Worm (Caenorhabditis elegans) whole organism, L1 larva: ENCODE measurements around the gene sec-5.

Experiments
- C04F5.9 ChIP-seq: sonication (generic microtip); optimal IDR thresholded peaks from 2 replicates; lab custom pipeline; 2016; ENCODE audit warnings: missing genetic modification characterization, missing compliant biosample characterization
- C34B4.2 ChIP-seq: sonication (generic microtip); optimal IDR thresholded peaks from 2 replicates; lab custom pipeline; 2017; ENCODE audit warnings: mild to moderate bottlenecking, missing genetic modification characterization, missing compliant biosample characterization
- F16B12.6 ChIP-seq: fragments of 150-350 bp; optimal IDR thresholded peaks from 2 replicates; lab custom pipeline; 2014; ENCODE audit warnings: missing biosample characterization, missing genetic modification characterization
- ceh-63 ChIP-seq: fragments of 200-800 bp; sonication (Bioruptor generic); optimal IDR thresholded peaks from 2 replicates; lab custom pipeline; 2018; ENCODE audit warnings: mild to moderate bottlenecking, missing genetic modification characterization, missing compliant biosample characterization
- ceh-8 ChIP-seq: fragments of 200-800 bp; sonication (Bioruptor generic); optimal IDR thresholded peaks from 2 replicates; lab custom pipeline; 2018; ENCODE audit warnings: mild to moderate bottlenecking, missing genetic modification characterization, moderate library complexity, missing compliant biosample characterization
- ceh-82 ChIP-seq, 3 experiments: fragments of 150-350 bp in 1 of 3; sonication (generic microtip) in 2 of 3; optimal IDR thresholded peaks; 2 replicates each; lab custom pipeline; 2014 to 2017; ENCODE audit warnings: missing biosample characterization in 3 of 3, missing genetic modification characterization in 3 of 3
- ceh-88 ChIP-seq: fragments of 200-800 bp; sonication (Bioruptor generic); IDR thresholded peaks from 2 replicates; pipeline ENCODE4 v1.3.6; 2022; ENCODE audit warnings: missing genetic modification characterization, missing compliant biosample characterization
- dpl-1 ChIP-seq, 3 experiments: fragments of 150-350 bp in 2 of 3; sonication (generic microtip) in 1 of 3; optimal IDR thresholded peaks; 2 replicates each; lab custom pipeline; 2014 to 2017; ENCODE audit warnings: missing biosample characterization in 3 of 3, missing genetic modification characterization in 3 of 3, missing genetic modification reagents in 3 of 3
- dsc-1 ChIP-seq: sonication (generic microtip); optimal IDR thresholded peaks from 2 replicates; lab custom pipeline; 2016; ENCODE audit warnings: mild to moderate bottlenecking, missing genetic modification characterization, missing compliant biosample characterization
- elt-2 ChIP-seq: sonication (generic microtip); optimal IDR thresholded peaks from 2 replicates; lab custom pipeline; 2016; ENCODE audit warnings: missing genetic modification characterization, mild to moderate bottlenecking, inconsistent platforms, missing compliant biosample characterization, missing genetic modification reagents
- elt-3 ChIP-seq, 6 experiments: fragments of 150-350 bp in 1 of 6; sonication (generic microtip); optimal IDR thresholded peaks; 2 replicates each; lab custom pipeline; 2017 to 2018; ENCODE audit warnings: missing biosample characterization in 6 of 6, missing genetic modification characterization in 6 of 6, inconsistent platforms in 1 of 6
- ets-5 ChIP-seq: fragments of 200-800 bp; sonication (Bioruptor generic); IDR thresholded peaks from 2 replicates; pipeline ENCODE4 v1.3.6; 2022; ENCODE audit warnings: missing genetic modification characterization, missing compliant biosample characterization
- fkh-4 ChIP-seq: sonication (generic microtip); optimal IDR thresholded peaks from 2 replicates; lab custom pipeline; 2016; ENCODE audit warnings: missing compliant biosample characterization, missing genetic modification characterization, borderline replicate concordance
- fkh-8 ChIP-seq: sonication (generic microtip); optimal IDR thresholded peaks from 2 replicates; lab custom pipeline; 2016; ENCODE audit warnings: mild to moderate bottlenecking, missing genetic modification characterization, missing compliant biosample characterization
- grh-1 ChIP-seq: fragments of 200-800 bp; sonication (Bioruptor generic); IDR thresholded peaks from 2 replicates; pipeline ENCODE4 v1.3.6; 2022; ENCODE audit warnings: missing genetic modification reagents, missing genetic modification characterization, missing compliant biosample characterization
- hlh-17 ChIP-seq: fragments of 200-800 bp; sonication (Bioruptor generic); optimal IDR thresholded peaks from 2 replicates; lab custom pipeline; 2018; ENCODE audit warnings: missing genetic modification characterization, mild to moderate bottlenecking, missing compliant biosample characterization, moderate library complexity, borderline replicate concordance
- jun-1 ChIP-seq: fragments of 150-350 bp; optimal IDR thresholded peaks from 2 replicates; lab custom pipeline; 2014; ENCODE audit warnings: missing biosample characterization, missing genetic modification reagents, missing genetic modification characterization
- lin-13 ChIP-seq: fragments of 150-350 bp; optimal IDR thresholded peaks from 2 replicates; lab custom pipeline; 2014; ENCODE audit warnings: missing biosample characterization, missing genetic modification reagents, missing genetic modification characterization
- lin-14 ChIP-seq: fragments of 200-800 bp; sonication (Bioruptor generic); optimal IDR thresholded peaks from 2 replicates; lab custom pipeline; 2018; ENCODE audit warnings: mild to moderate bottlenecking, missing genetic modification characterization, moderate library complexity, missing compliant biosample characterization
- lin-35 ChIP-seq, 2 experiments: fragments of 150-350 bp; optimal IDR thresholded peaks; 2 replicates each; lab custom pipeline; 2014; ENCODE audit warnings: missing biosample characterization in 2 of 2, missing genetic modification characterization in 2 of 2, missing genetic modification reagents in 2 of 2
- mef-2 ChIP-seq: fragments of 150-350 bp; optimal IDR thresholded peaks from 2 replicates; lab custom pipeline; 2014; ENCODE audit warnings: missing biosample characterization, missing genetic modification characterization
- mep-1 ChIP-seq: fragments of 150-350 bp; optimal IDR thresholded peaks from 2 replicates; lab custom pipeline; 2014; ENCODE audit warnings: missing biosample characterization, missing genetic modification characterization
- nhr-12 ChIP-seq: sonication (generic microtip); optimal IDR thresholded peaks from 2 replicates; lab custom pipeline; 2017; ENCODE audit warnings: missing biosample characterization, missing genetic modification characterization
- nhr-20 ChIP-seq: sonication (generic microtip); optimal IDR thresholded peaks from 2 replicates; lab custom pipeline; 2016; ENCODE audit warnings: mild to moderate bottlenecking, missing genetic modification characterization, missing compliant biosample characterization
- nhr-71 ChIP-seq: sonication (generic microtip); optimal IDR thresholded peaks from 2 replicates; lab custom pipeline; 2016; ENCODE audit warnings: mild to moderate bottlenecking, missing genetic modification characterization, moderate library complexity, missing compliant biosample characterization
- nhr-76 ChIP-seq: sonication (generic microtip); optimal IDR thresholded peaks from 2 replicates; lab custom pipeline; 2017; ENCODE audit warnings: missing biosample characterization, missing genetic modification characterization
- nhr-77 ChIP-seq: fragments of 150-350 bp; optimal IDR thresholded peaks from 2 replicates; lab custom pipeline; 2014; ENCODE audit warnings: missing biosample characterization, missing genetic modification characterization
- pag-3 ChIP-seq: sonication (generic microtip); optimal IDR thresholded peaks from 2 replicates; lab custom pipeline; 2017; ENCODE audit warnings: missing genetic modification characterization, mild to moderate bottlenecking, missing compliant biosample characterization, antibody characterized with exemption, borderline replicate concordance; ENCODE audit not compliant: insufficient read depth
- pax-3 ChIP-seq: fragments of 200-800 bp; sonication (Bioruptor generic); optimal IDR thresholded peaks from 2 replicates; lab custom pipeline; 2018; ENCODE audit warnings: mild to moderate bottlenecking, missing genetic modification characterization, moderate library complexity, missing compliant biosample characterization
- pqm-1 ChIP-seq: sonication (generic microtip); optimal IDR thresholded peaks from 3 replicates; lab custom pipeline; 2017; ENCODE audit warnings: missing biosample characterization, missing genetic modification characterization
- rnt-1 ChIP-seq: sonication (generic microtip); optimal IDR thresholded peaks from 2 replicates; lab custom pipeline; 2016; ENCODE audit warnings: mild to moderate bottlenecking, missing genetic modification characterization, moderate library complexity, missing compliant biosample characterization
- skn-1 ChIP-seq: fragments of 150-350 bp; optimal IDR thresholded peaks from 2 replicates; lab custom pipeline; 2014; ENCODE audit warnings: missing biosample characterization, missing genetic modification characterization
- sox-4 ChIP-seq: sonication (generic microtip); optimal IDR thresholded peaks from 2 replicates; lab custom pipeline; 2016; ENCODE audit warnings: missing genetic modification characterization, missing compliant biosample characterization
- sptf-1 ChIP-seq: fragments of 150-350 bp; optimal IDR thresholded peaks from 2 replicates; lab custom pipeline; 2014; ENCODE audit warnings: missing biosample characterization, missing genetic modification characterization
- tbx-2 ChIP-seq: sonication (generic microtip); optimal IDR thresholded peaks from 2 replicates; lab custom pipeline; 2016; ENCODE audit warnings: missing genetic modification characterization, missing compliant biosample characterization
- tlp-1 ChIP-seq: fragments of 150-350 bp; optimal IDR thresholded peaks from 2 replicates; lab custom pipeline; 2014; ENCODE audit warnings: missing biosample characterization, missing genetic modification characterization
- unc-62 ChIP-seq: fragments of 150-350 bp; optimal IDR thresholded peaks from 2 replicates; lab custom pipeline; 2014; ENCODE audit warnings: missing biosample characterization, missing genetic modification reagents, missing genetic modification characterization
- unc-86 ChIP-seq: sonication (generic microtip); optimal IDR thresholded peaks from 2 replicates; lab custom pipeline; 2016; ENCODE audit warnings: missing genetic modification characterization, missing compliant biosample characterization
- unc-98 ChIP-seq: fragments of 200-800 bp; sonication (Bioruptor generic); IDR thresholded peaks from 2 replicates; pipeline ENCODE4 v1.3.6; 2022; ENCODE audit warnings: missing genetic modification characterization, missing compliant biosample characterization
- vab-15 ChIP-seq: sonication (generic microtip); optimal IDR thresholded peaks from 2 replicates; lab custom pipeline; 2017; ENCODE audit warnings: missing genotype, mild to moderate bottlenecking, missing genetic modification characterization, missing compliant biosample characterization
- xbp-1 ChIP-seq: sonication (generic microtip); optimal IDR thresholded peaks from 2 replicates; lab custom pipeline; 2016; ENCODE audit warnings: missing genetic modification characterization, missing compliant biosample characterization
- zag-1 ChIP-seq: fragments of 150-350 bp; optimal IDR thresholded peaks from 2 replicates; lab custom pipeline; 2014; ENCODE audit warnings: missing biosample characterization, missing genetic modification characterization
- ztf-11 ChIP-seq, 2 experiments: sonication (generic microtip); optimal IDR thresholded peaks; 2 replicates each; lab custom pipeline; 2016 to 2017; ENCODE audit warnings: missing genetic modification characterization in 2 of 2, missing biosample characterization in 1 of 2, missing compliant biosample characterization in 1 of 2

The sec-5 gene

DNA sequence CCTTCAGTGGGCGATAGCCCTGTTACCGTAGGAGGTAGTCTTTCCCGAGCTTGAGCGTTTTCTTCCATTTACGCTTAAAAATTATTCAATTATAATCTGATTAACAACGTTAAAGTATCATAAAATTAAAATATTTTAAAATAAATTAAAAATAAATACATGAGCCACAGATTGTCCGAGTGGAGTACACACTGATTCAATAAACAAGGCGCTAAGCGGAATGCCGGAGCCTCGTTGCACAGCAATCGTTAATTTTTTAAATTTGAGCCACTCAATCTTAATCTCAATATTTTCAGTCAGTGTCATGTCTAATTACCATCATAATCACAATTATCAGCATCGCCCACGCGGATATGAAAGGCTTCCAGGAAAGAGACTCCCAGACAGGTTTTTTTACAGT, at the start of gene sec-5, which contains the start of gene pir-1 (continued):
- TF ChIP-seq zag-1 (tag; lab: Kevin White, UChicago) (no peak), nhr-12 (tag; lab: Kevin White, UChicago) (no peak), dpl-1 (GFP tag; optimal IDR thresholded peaks at IDR 0.05; lab: Kevin White, UChicago) (peak in 1 of 3 experiments; percentile 53), hlh-17 (GFP tag; lab: Kevin White, UChicago) (no peak), nhr-77 (tag; lab: Kevin White, UChicago) (no peak), tbx-2 (peak; percentile 37), C34B4.2 (no peak), dsc-1 (tag; lab: Kevin White, UChicago) (no peak), F16B12.6 (tag; lab: Kevin White, UChicago) (peak; percentile 26), ceh-63 (GFP tag; lab: Kevin White, UChicago) (no peak), nhr-71 (tag; lab: Kevin White, UChicago) (peak; percentile 63), lin-14 (peak; percentile 59), ceh-82 (tag; optimal IDR thresholded peaks at IDR 0.05; lab: Kevin White, UChicago) (peak; percentile 17 to 38 (median 31)), skn-1 (peak; percentile 57), xbp-1 (tag; lab: Kevin White, UChicago) (peak; percentile 48), pag-3 (tag; lab: Kevin White, UChicago) (no peak), mep-1 (tag; lab: Kevin White, UChicago) (peak; percentile 71), vab-15 (tag; lab: Kevin White, UChicago) (no peak), unc-62 (GFP tag; lab: Kevin White, UChicago) (no peak)

DNA sequence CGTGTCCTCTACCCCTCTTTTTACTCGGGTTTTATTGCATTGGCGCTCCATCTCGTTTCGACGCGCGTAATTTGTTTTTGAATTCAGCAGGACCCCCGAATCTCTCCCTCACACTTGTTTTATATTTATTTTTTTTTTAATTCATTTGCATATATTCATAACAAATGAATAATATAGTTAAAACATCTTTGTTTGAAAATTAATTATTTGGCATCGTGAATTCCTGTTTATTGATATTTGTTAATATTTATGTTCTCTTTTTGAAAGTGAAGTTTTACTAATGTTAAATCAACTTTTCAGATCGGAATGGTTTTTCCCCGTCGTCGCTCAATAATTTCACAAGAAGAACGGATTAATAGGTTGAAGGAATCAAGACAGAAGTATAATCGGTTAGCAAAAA, 46.0 kb upstream of the sec-5 start, which contains the start of gene ZK1067.3:
Gene ZK1067.3 (plus strand): TSS at position 301 of the 400 bp plus-strand sequence.
- TF ChIP-seq dpl-1 (GFP tag; optimal IDR thresholded peaks at IDR 0.05; lab: Kevin White, UChicago) (peak in 1 of 3 experiments; percentile 23), ceh-88 (GFP tag; lab: Robert Waterston, UW) (no peak), lin-35 (GFP tag; optimal IDR thresholded peaks at IDR 0.05; lab: Kevin White, UChicago) (peak in 1 of 2 experiments; percentile 5), pax-3 (tag; lab: Kevin White, UChicago) (no peak)
- TF ChIP-seq, all 84 proteins: peak for 2

DNA sequence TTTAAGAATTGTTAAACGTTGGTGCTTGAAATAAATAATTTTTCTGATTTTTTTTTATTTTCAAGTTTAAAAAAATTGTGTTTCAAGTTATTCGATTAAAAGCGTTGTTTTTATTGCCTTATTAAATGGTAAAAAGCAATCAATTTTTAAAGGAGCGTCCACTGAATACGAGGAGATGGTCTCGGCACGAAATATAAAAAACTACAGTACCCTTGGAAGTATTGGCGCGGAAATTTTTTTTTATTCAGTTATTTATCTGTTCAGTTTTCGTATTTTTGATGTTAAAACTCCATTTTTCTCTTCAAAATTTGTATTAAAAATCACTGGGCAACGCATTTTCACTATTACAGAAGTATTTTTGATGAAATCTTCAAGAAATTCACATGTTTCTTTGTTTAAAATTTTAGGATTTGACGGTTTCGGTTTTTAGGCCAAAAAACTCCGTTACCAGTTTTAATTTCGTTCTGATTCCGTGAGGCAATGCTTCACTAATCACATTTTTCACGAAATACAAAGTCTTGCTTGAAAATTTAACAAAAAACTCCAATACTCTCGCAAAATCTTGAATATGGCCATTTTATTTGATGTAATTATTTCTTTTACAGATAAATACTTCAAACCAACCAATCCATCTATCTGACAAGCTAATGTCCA, 36.2 kb upstream of the sec-5 start, which contains the start of gene znfx-1:
Gene znfx-1 (plus strand): TSS at position 604 of the 654 bp plus-strand sequence.
- TF ChIP-seq unc-98 (GFP tag; lab: Robert Waterston, UW), result no peak
- no peak for TF ChIP-seq mef-2 (tag; lab: Kevin White, UChicago)
- no peak for TF ChIP-seq fkh-4 (tag; lab: Kevin White, UChicago)
- no peak for TF ChIP-seq xbp-1 (tag; lab: Kevin White, UChicago)
- TF ChIP-seq tlp-1 (tag; lab: Kevin White, UChicago), result no peak
- TF ChIP-seq nhr-20, result no peak
- no peak for TF ChIP-seq mep-1 (tag; lab: Kevin White, UChicago)
- no peak for TF ChIP-seq pqm-1 (tag; lab: Kevin White, UChicago)
- TF ChIP-seq lin-14, result no peak

DNA sequence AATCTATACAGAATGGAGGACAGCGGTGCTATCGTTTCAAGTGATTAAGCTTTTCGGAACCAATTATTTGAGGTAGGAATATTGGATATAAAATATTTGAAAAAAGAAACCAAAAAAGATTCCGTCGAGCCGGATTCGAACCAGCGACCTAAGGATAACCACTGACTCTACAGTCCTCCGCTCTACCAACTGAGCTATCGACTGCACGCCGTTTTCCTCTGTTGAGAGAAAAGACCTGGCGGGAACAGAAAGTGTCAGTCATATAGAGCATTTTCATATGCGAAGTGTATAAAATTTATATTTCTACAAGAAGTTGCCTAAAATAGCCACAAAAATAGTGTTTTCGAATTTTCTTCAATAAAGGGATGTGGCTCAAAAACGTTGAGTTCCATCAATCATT, 34.7 kb upstream of the sec-5 start:
- no peak for TF ChIP-seq vab-15 (tag; lab: Kevin White, UChicago)
- TF ChIP-seq ceh-8, result no peak
- TF ChIP-seq ceh-88 (GFP tag; lab: Robert Waterston, UW), result no peak
- no peak for TF ChIP-seq sptf-1 (tag; lab: Kevin White, UChicago)
- TF ChIP-seq elt-2 (tag; lab: Kevin White, UChicago), result peak; percentile 53
- no peak for TF ChIP-seq nhr-77 (tag; lab: Kevin White, UChicago)
- TF ChIP-seq tbx-2, result no peak
- no peak for TF ChIP-seq mef-2 (tag; lab: Kevin White, UChicago)
- no peak for TF ChIP-seq sox-4 (tag; lab: Kevin White, UChicago)
- TF ChIP-seq lin-13 (GFP tag; lab: Kevin White, UChicago), result no peak
- TF ChIP-seq jun-1 (tag; lab: Kevin White, UChicago), result no peak
- TF ChIP-seq grh-1 (GFP tag; lab: Robert Waterston, UW), result no peak
- TF ChIP-seq ets-5 (GFP tag; lab: Robert Waterston, UW), result no peak
- no peak for TF ChIP-seq unc-62 (GFP tag; lab: Kevin White, UChicago)
- no peak for TF ChIP-seq ztf-11 (tag; optimal IDR thresholded peaks at IDR 0.05; lab: Kevin White, UChicago)
- TF ChIP-seq rnt-1, result peak; percentile 20
- no peak for TF ChIP-seq elt-3 (tag; optimal IDR thresholded peaks at IDR 0.05; lab: Kevin White, UChicago)
- peak in 1 of 2 experiments; percentile 28 for TF ChIP-seq lin-35 (GFP tag; optimal IDR thresholded peaks at IDR 0.05; lab: Kevin White, UChicago)
- no peak for TF ChIP-seq pag-3 (tag; lab: Kevin White, UChicago)
- no peak for TF ChIP-seq xbp-1 (tag; lab: Kevin White, UChicago)
- no peak for TF ChIP-seq nhr-76 (tag; lab: Kevin White, UChicago)
- TF ChIP-seq ceh-63 (GFP tag; lab: Kevin White, UChicago), result no peak
- TF ChIP-seq unc-86, result no peak
- TF ChIP-seq C34B4.2, result no peak
- no peak for TF ChIP-seq fkh-8 (tag; lab: Kevin White, UChicago)
- TF ChIP-seq C04F5.9 (tag; lab: Kevin White, UChicago), result no peak
